Worm (Caenorhabditis elegans) whole organism, L4 larva: Measurements from ENCODE around the gene Y37H2A.10.
"Not testable (repeated sequence)": the region's sequence is repeated elsewhere in the genome, so short reads cannot be mapped to it uniquely, and the experiment has no call there.

ENCODE experiments used
- F49E8.2 ChIP-seq: sonication (generic microtip); optimal IDR thresholded peaks from 2 replicates; lab custom pipeline; 2016; ENCODE audit warnings: missing compliant biosample characterization, mild to moderate bottlenecking, missing genetic modification characterization, borderline replicate concordance
- ama-1 ChIP-seq: fragments of 150-350 bp; optimal IDR thresholded peaks from 2 replicates; lab custom pipeline; 2014; ENCODE audit warnings: inconsistent platforms, mixed read lengths
- ceh-44 ChIP-seq: fragments of 200-800 bp; sonication (Bioruptor generic); IDR thresholded peaks from 2 replicates; pipeline ENCODE4 v1.3.6; 2022; ENCODE audit warnings: missing genetic modification reagents, missing genetic modification characterization, missing compliant biosample characterization
- duxl-1 ChIP-seq: sonication (generic microtip); optimal IDR thresholded peaks from 2 replicates; lab custom pipeline; 2016; ENCODE audit warnings: mild to moderate bottlenecking, missing genetic modification characterization, moderate library complexity, missing compliant biosample characterization; ENCODE audit not compliant: poor library complexity
- egl-27 ChIP-seq: sonication (generic microtip); optimal IDR thresholded peaks from 3 replicates; lab custom pipeline; 2017; ENCODE audit warnings: missing biosample characterization, missing genetic modification reagents, missing genetic modification characterization
- fkh-10 ChIP-seq: fragments of 150-350 bp; optimal IDR thresholded peaks from 2 replicates; lab custom pipeline; 2014; ENCODE audit warnings: missing biosample characterization, missing genetic modification reagents, missing genetic modification characterization
- mdl-1 ChIP-seq, 2 experiments: fragments of 150-350 bp in 1 of 2; sonication (generic microtip) in 1 of 2; optimal IDR thresholded peaks; 2 replicates each; lab custom pipeline; 2014 to 2017; ENCODE audit warnings: missing biosample characterization in 2 of 2, missing genetic modification characterization in 2 of 2
- mxl-3 ChIP-seq: fragments of 200-800 bp; sonication (Bioruptor generic); optimal IDR thresholded peaks from 2 replicates; lab custom pipeline; 2018; ENCODE audit warnings: mild to moderate bottlenecking, missing genetic modification characterization, missing compliant biosample characterization
- nhr-102 ChIP-seq: sonication (generic microtip); optimal IDR thresholded peaks from 2 replicates; lab custom pipeline; 2016; ENCODE audit warnings: mild to moderate bottlenecking, missing genetic modification characterization, moderate library complexity, missing compliant biosample characterization
- nhr-28 ChIP-seq: fragments of 150-350 bp; optimal IDR thresholded peaks from 2 replicates; lab custom pipeline; 2014; ENCODE audit warnings: missing biosample characterization, missing genetic modification characterization
- unc-39 ChIP-seq: sonication (generic microtip); optimal IDR thresholded peaks from 2 replicates; lab custom pipeline; 2017; ENCODE audit warnings: missing biosample characterization, missing genetic modification characterization
- unc-62 ChIP-seq, 3 experiments: fragments of 150-350 bp in 1 of 3; sonication (generic microtip); optimal IDR thresholded peaks in 2 of 3; peaks in 1 of 3; 1 replicate in 1 of 3; 2 replicates in 2 of 3; lab custom pipeline; 2014 to 2017; ENCODE audit warnings: missing biosample characterization in 3 of 3, missing genetic modification characterization in 3 of 3, missing genetic modification reagents in 3 of 3, missing genotype in 1 of 3
- zag-1 ChIP-seq: fragments of 150-350 bp; optimal IDR thresholded peaks from 2 replicates; lab custom pipeline; 2014; ENCODE audit warnings: missing biosample characterization, missing genetic modification characterization

- TF ChIP-seq zag-1 (tag; lab: Kevin White, UChicago); unc-62 (GFP tag; optimal IDR thresholded peaks at IDR 0.05 in 1 of 2; lab: Kevin White, UChicago); unc-62 (tag; optimal IDR thresholded peaks at IDR 0.05; lab: Kevin White, UChicago); ceh-44 (GFP tag; lab: Robert Waterston, UW); duxl-1 (tag; lab: Kevin White, UChicago); fkh-10 (GFP tag; lab: Kevin White, UChicago); unc-39 (tag; lab: Kevin White, UChicago); nhr-102 (tag; lab: Kevin White, UChicago); egl-27 (tag; lab: Kevin White, UChicago); ama-1 (lab: Kevin White, UChicago); F49E8.2 (tag; lab: Kevin White, UChicago); mxl-3 (GFP tag; lab: Kevin White, UChicago); nhr-28; mdl-1 (tag; optimal IDR thresholded peaks at IDR 0.05; lab: Kevin White, UChicago): not testable (repeated sequence)
Measured at ce11 chrV:18129663-18130272, 9.0 kb upstream of the Y37H2A.10 start.
